Worm (Caenorhabditis elegans): ENCODE data around the gene C03H5.7.

C03H5.7 gene

ce11 chrII:385957-386356, 5.9 kb downstream of the C03H5.7 start, which contains the start of gene C03H5.3:
Gene C03H5.3, plus strand, starts transcription at chrII:386088.
- TF ChIP-seq elt-2 (tag; optimal IDR thresholded peaks at IDR 0.05), result no peak
- peak; percentile 45 for TF ChIP-seq hmg-11 (tag; optimal IDR thresholded peaks at IDR 0.05)
- TF ChIP-seq elt-1 (tag; optimal IDR thresholded peaks at IDR 0.05), result no peak
- no peak for TF ChIP-seq nhr-76 (tag; optimal IDR thresholded peaks at IDR 0.05)
- TF ChIP-seq nfya-1 (tag; optimal IDR thresholded peaks at IDR 0.05; ENCODE audit: insufficient read depth), result peak; percentile 53
- TF ChIP-seq nhr-23 (tag; optimal IDR thresholded peaks at IDR 0.05), result peak; percentile 25
- TF ChIP-seq lin-15B (tag; optimal IDR thresholded peaks at IDR 0.05), result peak; percentile 65

ce11 chrII:387844-388355, 7.9 kb downstream of the C03H5.7 start:
- no peak for TF ChIP-seq unc-39 (tag; optimal IDR thresholded peaks at IDR 0.05)
- no peak for TF ChIP-seq fkh-2 (tag; optimal IDR thresholded peaks at IDR 0.05)
- peak; percentile 12 for TF ChIP-seq elt-2 (tag; optimal IDR thresholded peaks at IDR 0.05)
- TF ChIP-seq ztf-4 (tag; optimal IDR thresholded peaks at IDR 0.05), result no peak

- no peak for TF ChIP-seq unc-62 (GFP tag; optimal IDR thresholded peaks at IDR 0.05)
- TF ChIP-seq nhr-23 (tag; optimal IDR thresholded peaks at IDR 0.05), result no peak
- TF ChIP-seq snpc-4 (tag; optimal IDR thresholded peaks at IDR 0.05), result no peak
- no peak for TF ChIP-seq elt-1 (tag; optimal IDR thresholded peaks at IDR 0.05)
Measured at ce11 chrII:388533-388932, 8.5 kb downstream of the C03H5.7 start, which contains the start of gene nstp-4. Gene nstp-4, plus strand, starts transcription at chrII:388833.

ce11 chrII:399321-399720, 19.3 kb downstream of the C03H5.7 start, which contains the start of gene C03H5.6:
Gene C03H5.6, minus strand, starts transcription at chrII:399421.
- no peak for TF ChIP-seq ZK546.5 (tag; optimal IDR thresholded peaks at IDR 0.05)
- no peak for TF ChIP-seq ceh-28 (tag; optimal IDR thresholded peaks at IDR 0.05)
- TF ChIP-seq nhr-43 (tag; optimal IDR thresholded peaks at IDR 0.05; ENCODE audit: poor library complexity, severe bottlenecking), result no peak
- no peak for TF ChIP-seq tbx-2 (tag; optimal IDR thresholded peaks at IDR 0.05)
- no peak for TF ChIP-seq lsy-12 (tag; optimal IDR thresholded peaks at IDR 0.05)
- TF ChIP-seq unc-39 (tag; optimal IDR thresholded peaks at IDR 0.05), result no peak
- TF ChIP-seq unc-62 (GFP tag; optimal IDR thresholded peaks at IDR 0.05), result no peak
- TF ChIP-seq nhr-77 (tag; optimal IDR thresholded peaks at IDR 0.05), result no peak
- no peak for TF ChIP-seq R02D3.7 (tag; optimal IDR thresholded peaks at IDR 0.05)
- no peak for TF ChIP-seq ceh-82 (tag; optimal IDR thresholded peaks at IDR 0.05)
- no peak for TF ChIP-seq sea-2 (GFP tag; optimal IDR thresholded peaks at IDR 0.05)
- no peak for TF ChIP-seq elt-1 (tag; optimal IDR thresholded peaks at IDR 0.05)

ce11 chrII:400167-400566, 20.1 kb downstream of the C03H5.7 start:
- TF ChIP-seq ztf-4 (tag; optimal IDR thresholded peaks at IDR 0.05) (no peak), eor-1 (tag; optimal IDR thresholded peaks at IDR 0.05) (no peak), egl-5 (tag; optimal IDR thresholded peaks at IDR 0.05) (peak; percentile 1), lin-39 (tag; optimal IDR thresholded peaks at IDR 0.05) (peak; percentile 41)

ce11 chrII:401211-401610, 21.2 kb downstream of the C03H5.7 start:
- TF ChIP-seq ceh-28 (tag; optimal IDR thresholded peaks at IDR 0.05) (no peak), nhr-12 (tag; optimal IDR thresholded peaks at IDR 0.05) (no peak), nhr-11 (tag; optimal IDR thresholded peaks at IDR 0.05) (no peak), fkh-10 (GFP tag; optimal IDR thresholded peaks at IDR 0.05) (peak; percentile 46), zag-1 (tag; optimal IDR thresholded peaks at IDR 0.05) (no peak), ama-1 (optimal IDR thresholded peaks at IDR 0.05) (no peak), mdl-1 (tag; optimal IDR thresholded peaks at IDR 0.05) (no peak), nhr-28 (tag; optimal IDR thresholded peaks at IDR 0.05) (no peak), ZK546.5 (tag; optimal IDR thresholded peaks at IDR 0.05) (no peak), egl-5 (tag; optimal IDR thresholded peaks at IDR 0.05) (no peak), ztf-11 (tag; optimal IDR thresholded peaks at IDR 0.05) (no peak), eor-1 (tag; optimal IDR thresholded peaks at IDR 0.05) (no peak), nfya-1 (tag; optimal IDR thresholded peaks at IDR 0.05; ENCODE audit: insufficient read depth) (peak; percentile 57), hmg-11 (tag; optimal IDR thresholded peaks at IDR 0.05) (peak; percentile 77), aly-2 (tag; optimal IDR thresholded peaks at IDR 0.05) (no peak), jun-1 (tag; optimal IDR thresholded peaks at IDR 0.05) (no peak), nhr-25 (tag; optimal IDR thresholded peaks at IDR 0.05) (no peak), daf-12 (tag; optimal IDR thresholded peaks at IDR 0.05) (no peak), R02D3.7 (tag; optimal IDR thresholded peaks at IDR 0.05) (no peak), elt-2 (tag; optimal IDR thresholded peaks at IDR 0.05) (no peak), fos-1 (tag; optimal IDR thresholded peaks at IDR 0.05) (no peak), lin-39 (tag; optimal IDR thresholded peaks at IDR 0.05) (peak; percentile 20), nhr-23 (tag; optimal IDR thresholded peaks at IDR 0.05) (no peak), tbx-2 (tag; optimal IDR thresholded peaks at IDR 0.05) (no peak), pha-4 (tag; optimal IDR thresholded peaks at IDR 0.05) (no peak), lsy-12 (tag; optimal IDR thresholded peaks at IDR 0.05) (no peak), skn-1 (tag; optimal IDR thresholded peaks at IDR 0.05) (no peak), mml-1 (tag; optimal IDR thresholded peaks at IDR 0.05) (no peak), ceh-16 (tag; optimal IDR thresholded peaks at IDR 0.05) (no peak), nhr-67 (tag; optimal IDR thresholded peaks at IDR 0.05) (no peak), fkh-2 (tag; optimal IDR thresholded peaks at IDR 0.05) (no peak), ztf-4 (tag; optimal IDR thresholded peaks at IDR 0.05) (no peak)
